Fruit fly (Drosophila melanogaster): ENCODE measurements around the gene CG14260.

Gene CG14260

dm6 chr3R:27281022-27281810, 16.0 kb downstream of the CG14260 start (continued):
- TF ChIP-seq Side (GFP tag; optimal IDR thresholded peaks at IDR 0.05) = peak; percentile 95
- peak; percentile 96 for TF ChIP-seq CG11456 (GFP tag; IDR thresholded peaks at IDR 0.05)
- peak; percentile 96 for TF ChIP-seq esg (GFP tag; conservative IDR thresholded peaks at IDR 0.05)
- peak; percentile 96 for TF ChIP-seq Atf6 (GFP tag; IDR thresholded peaks at IDR 0.05)
- TF ChIP-seq br (optimal IDR thresholded peaks at IDR 0.05) = no peak
- TF ChIP-seq CG17361 (GFP tag; IDR thresholded peaks at IDR 0.05) = peak; percentile 94
- TF ChIP-seq CG6272 (GFP tag; IDR thresholded peaks at IDR 0.05) = peak; percentile 92
- TF ChIP-seq CG18011 (GFP tag; optimal IDR thresholded peaks at IDR 0.05) = peak; percentile 87
- TF ChIP-seq Rx (GFP tag; IDR thresholded peaks at IDR 0.05) = peak; percentile 97
- peak; percentile 51; the same call in 2 of the 3 replicates for TF ChIP-seq CG16813 (GFP tag; IDR thresholded peaks at IDR 0.05; ENCODE audit: partially characterized antibody)
- TF ChIP-seq fru (optimal IDR thresholded peaks at IDR 0.05) = peak; percentile 59
- TF ChIP-seq CG6813 (GFP tag; optimal IDR thresholded peaks at IDR 0.05) = peak; percentile 97
- peak; percentile 98 for TF ChIP-seq CG32532 (GFP tag; IDR thresholded peaks at IDR 0.05)
- peak; percentile 91 for TF ChIP-seq CG10979 (tag; optimal IDR thresholded peaks at IDR 0.05)
- peak; percentile 98 for TF ChIP-seq seq (GFP tag; IDR thresholded peaks at IDR 0.05)
- TF ChIP-seq cad (GFP tag; optimal IDR thresholded peaks at IDR 0.05) = no peak
- peak; percentile 58 for TF ChIP-seq Neu2 (GFP tag; optimal IDR thresholded peaks at IDR 0.05; ENCODE audit: borderline replicate concordance)
- TF ChIP-seq ftz-f1 (GFP tag; optimal IDR thresholded peaks at IDR 0.05) = peak; percentile 43
- TF ChIP-seq CG10543 (GFP tag; optimal IDR thresholded peaks at IDR 0.05) = peak; percentile 90
- peak; percentile 61 for TF ChIP-seq Nf-YC (tag; optimal IDR thresholded peaks at IDR 0.05)
- peak; percentile 87 for TF ChIP-seq CG10274 (GFP tag; optimal IDR thresholded peaks at IDR 0.05)
- peak; percentile 95 for TF ChIP-seq otp (GFP tag; IDR thresholded peaks at IDR 0.05)
- TF ChIP-seq CTCF (GFP tag; optimal IDR thresholded peaks at IDR 0.05) = peak; percentile 66
- TF ChIP-seq CG12769 (tag; optimal IDR thresholded peaks at IDR 0.05) = peak; percentile 99
- TF ChIP-seq Xbp1 (GFP tag; optimal IDR thresholded peaks at IDR 0.05) = peak; percentile 95
- peak; percentile 91 for TF ChIP-seq CG3407 (GFP tag; optimal IDR thresholded peaks at IDR 0.05)
- peak; percentile 82 for TF ChIP-seq en (GFP tag; optimal IDR thresholded peaks at IDR 0.05)
- peak; percentile 95 for TF ChIP-seq Mad (GFP tag; optimal IDR thresholded peaks at IDR 0.05)
- peak; percentile 96 for TF ChIP-seq shn (GFP tag; optimal IDR thresholded peaks at IDR 0.05)
- peak; percentile 48 for TF ChIP-seq CG30020 (tag; optimal IDR thresholded peaks at IDR 0.05)
- TF ChIP-seq Xrp1 (GFP tag; IDR thresholded peaks at IDR 0.05) = peak; percentile 98
- TF ChIP-seq D19A (tag; optimal IDR thresholded peaks at IDR 0.05) = peak; percentile 87
- TF ChIP-seq CG2129 (GFP tag; IDR thresholded peaks at IDR 0.05; ENCODE audit: partially characterized antibody) = no peak
- TF ChIP-seq CG11695 (GFP tag; IDR thresholded peaks at IDR 0.05) = peak; percentile 97
- peak; percentile 90 for TF ChIP-seq CG13894 (tag; optimal IDR thresholded peaks at IDR 0.05)
- no peak for TF ChIP-seq Dfd (GFP tag; optimal IDR thresholded peaks at IDR 0.05)
- TF ChIP-seq dysf (GFP tag; IDR thresholded peaks at IDR 0.05) = peak; percentile 97
- peak; percentile 92 for TF ChIP-seq CG17612 (GFP tag; IDR thresholded peaks at IDR 0.05)
- peak; percentile 94 for TF ChIP-seq CG11085 (GFP tag; IDR thresholded peaks at IDR 0.05)
- TF ChIP-seq Asciz (GFP tag; optimal IDR thresholded peaks at IDR 0.05) = peak; percentile 92
- peak; percentile 79 for TF ChIP-seq CG8281 (tag; optimal IDR thresholded peaks at IDR 0.05)
- peak; percentile 91 for TF ChIP-seq CG1602 (GFP tag; optimal IDR thresholded peaks at IDR 0.05)
- peak; percentile 13 for TF ChIP-seq Scr (GFP tag; IDR thresholded peaks at IDR 0.05; ENCODE audit: partially characterized antibody)
- TF ChIP-seq CG18599 (GFP tag; optimal IDR thresholded peaks at IDR 0.05) = peak; percentile 98
- peak; percentile 91 for TF ChIP-seq cas (GFP tag; IDR thresholded peaks at IDR 0.05)
- no peak for TF ChIP-seq hbn (GFP tag; IDR thresholded peaks at IDR 0.05; ENCODE audit: partially characterized antibody)
- TF ChIP-seq zfh1 (GFP tag; IDR thresholded peaks at IDR 0.05) = peak; percentile 98
- no peak for TF ChIP-seq CG7745 (tag; optimal IDR thresholded peaks at IDR 0.05)
- TF ChIP-seq vnd (GFP tag; IDR thresholded peaks at IDR 0.05; ENCODE audit: partially characterized antibody) = peak; percentile 59; the same call in 2 of the 3 replicates
- TF ChIP-seq ac (GFP tag; optimal IDR thresholded peaks at IDR 0.05) = peak; percentile 78
